Fruit fly (Drosophila melanogaster) whole organism, adult: ENCODE measurements around the gene CG11889.

ENCODE experiments used
- CG11617 ChIP-seq: fragments of 200-800 bp; sonication (Bioruptor generic); optimal IDR thresholded peaks from 2 replicates; lab custom pipeline; 2017; ENCODE audit warnings: mild to moderate bottlenecking, missing biosample characterization, missing genetic modification reagents, missing genetic modification characterization
- CG12768 ChIP-seq: fragments of 200-800 bp; sonication (Bioruptor generic); optimal IDR thresholded peaks from 2 replicates; lab custom pipeline; 2017; ENCODE audit warnings: missing biosample characterization, missing genetic modification characterization, mild to moderate bottlenecking, moderate library complexity, missing genetic modification reagents
- CG14711 ChIP-seq: fragments of 200-800 bp; sonication (Bioruptor generic); optimal IDR thresholded peaks from 2 replicates; lab custom pipeline; 2018; ENCODE audit warnings: missing biosample characterization, mild to moderate bottlenecking, missing genetic modification characterization, moderate library complexity
- CG1620 ChIP-seq: fragments of 200-800 bp; sonication (Bioruptor generic); optimal IDR thresholded peaks from 2 replicates; lab custom pipeline; 2016; ENCODE audit warnings: missing biosample characterization, missing genetic modification characterization
- CG33017 ChIP-seq: fragments of 200-800 bp; sonication (Bioruptor generic); optimal IDR thresholded peaks from 2 replicates; lab custom pipeline; 2018; ENCODE audit warnings: missing biosample characterization, mild to moderate bottlenecking, missing genetic modification characterization, moderate library complexity
- CG5204 ChIP-seq: fragments of 200-800 bp; sonication (Bioruptor generic); optimal IDR thresholded peaks from 2 replicates; lab custom pipeline; 2016; ENCODE audit warnings: missing biosample characterization, missing genetic modification characterization
- CG7045 ChIP-seq: fragments of 200-800 bp; sonication (Bioruptor generic); optimal IDR thresholded peaks from 2 replicates; lab custom pipeline; 2017; ENCODE audit warnings: missing biosample characterization, mild to moderate bottlenecking, missing genetic modification characterization
- CG7101 ChIP-seq: fragments of 200-800 bp; sonication (Bioruptor generic); optimal IDR thresholded peaks from 2 replicates; lab custom pipeline; 2018; ENCODE audit warnings: missing biosample characterization, mild to moderate bottlenecking, missing genetic modification characterization, moderate library complexity
- Clk ChIP-seq: fragments of 200-800 bp; sonication (Bioruptor generic); optimal IDR thresholded peaks from 2 replicates; lab custom pipeline; 2017; ENCODE audit warnings: missing biosample characterization, missing genetic modification characterization
- Crg-1 ChIP-seq: fragments of 200-800 bp; sonication (Bioruptor generic); optimal IDR thresholded peaks from 2 replicates; lab custom pipeline; 2016; ENCODE audit warnings: missing biosample characterization, missing genetic modification characterization
- Hr96 ChIP-seq: fragments of 200-800 bp; sonication (Bioruptor generic); optimal IDR thresholded peaks from 2 replicates; lab custom pipeline; 2016; ENCODE audit warnings: missing biosample characterization, missing genetic modification characterization
- Mnt ChIP-seq: fragments of 200-800 bp; sonication (Bioruptor generic); optimal IDR thresholded peaks from 2 replicates; lab custom pipeline; 2016; ENCODE audit warnings: missing biosample characterization, mild to moderate bottlenecking, missing genetic modification characterization
- bab1 ChIP-seq: fragments of 200-800 bp; sonication (Bioruptor generic); optimal IDR thresholded peaks from 3 replicates; lab custom pipeline; 2019; ENCODE audit warnings: missing biosample characterization, mild to moderate bottlenecking, missing genetic modification characterization, moderate library complexity
- cic ChIP-seq: fragments of 200-800 bp; sonication (Bioruptor generic); optimal IDR thresholded peaks from 2 replicates; lab custom pipeline; 2017; ENCODE audit warnings: missing biosample characterization, mild to moderate bottlenecking, missing genetic modification characterization, moderate library complexity
- cnc ChIP-seq, 2 experiments: fragments of >200 bp; optimal IDR thresholded peaks; 2 replicates each; lab custom pipeline; 2017
- kay ChIP-seq: fragments of 200-800 bp; sonication (Bioruptor generic); peaks from one replicate; lab custom pipeline; 2016; ENCODE audit warnings: missing biosample characterization, missing genetic modification characterization, borderline replicate concordance
- ovo ChIP-seq: fragments of 200-800 bp; sonication (Bioruptor generic); optimal IDR thresholded peaks from 2 replicates; lab custom pipeline; 2016; ENCODE audit warnings: missing biosample characterization, missing genetic modification characterization
- pad ChIP-seq: fragments of 200-800 bp; sonication (Bioruptor generic); optimal IDR thresholded peaks from 3 replicates; lab custom pipeline; 2017; ENCODE audit warnings: missing biosample characterization, missing genetic modification characterization, mild to moderate bottlenecking, moderate library complexity, missing genetic modification reagents
- tj ChIP-seq: fragments of 200-800 bp; sonication (Bioruptor generic); optimal IDR thresholded peaks from 3 replicates; lab custom pipeline; 2017; ENCODE audit warnings: missing biosample characterization, mild to moderate bottlenecking, missing genetic modification characterization, moderate library complexity
- toe ChIP-seq: fragments of 200-800 bp; sonication (Bioruptor generic); optimal IDR thresholded peaks from 2 replicates; lab custom pipeline; 2016; ENCODE audit warnings: missing biosample characterization, missing genetic modification characterization

CG11889 gene

dm6 chr3R:25292864-25293284 lies 22.9 kb downstream of the CG11889 start, which contains the start of gene CG31098:
Gene CG31098, minus strand, starts transcription at chr3R:25292977.
- TF ChIP-seq CG7101 (tag; lab: Kevin White, UChicago), result peak; percentile 60
- TF ChIP-seq Mnt (GFP tag; lab: Kevin White, UChicago), result peak; percentile 90
- TF ChIP-seq tj (GFP tag; lab: Kevin White, UChicago), result peak; percentile 18
- peak; percentile 41 for TF ChIP-seq toe (GFP tag; lab: Kevin White, UChicago)
- peak; percentile 83 for TF ChIP-seq CG33017 (tag; lab: Kevin White, UChicago)
- peak; percentile 35 for TF ChIP-seq pad (GFP tag; lab: Kevin White, UChicago)
- peak; percentile 80 for TF ChIP-seq CG12768
- peak; percentile 84 for TF ChIP-seq bab1
- peak; percentile 89 for TF ChIP-seq kay
- no peak for TF ChIP-seq Crg-1
- peak; percentile 62 for TF ChIP-seq CG7045
- peak in 1 of 2 experiments; percentile 57 for TF ChIP-seq cnc (optimal IDR thresholded peaks at IDR 0.05; lab: Kevin White, UChicago)
- TF ChIP-seq Hr96 (GFP tag; lab: Kevin White, UChicago), result no peak
- TF ChIP-seq cic, result peak; percentile 92
- peak; percentile 53 for TF ChIP-seq CG11617 (GFP tag; lab: Kevin White, UChicago)
- no peak for TF ChIP-seq CG5204
- TF ChIP-seq Clk (GFP tag; lab: Kevin White, UChicago), result no peak
- peak; percentile 29 for TF ChIP-seq CG14711 (tag; lab: Kevin White, UChicago)
- no peak for TF ChIP-seq CG1620 (GFP tag; lab: Kevin White, UChicago)
- peak; percentile 41 for TF ChIP-seq ovo (GFP tag; lab: Kevin White, UChicago)

dm6 chr3R:25295320-25296020 lies 25.5 kb downstream of the CG11889 start, which contains the start of gene CG31102:
Gene CG31102, minus strand, starts transcription at chr3R:25295594.
- TF ChIP-seq Mnt (GFP tag; lab: Kevin White, UChicago), result peak; percentile 85
- peak; percentile 53 for TF ChIP-seq CG33017 (tag; lab: Kevin White, UChicago)
- TF ChIP-seq CG7101 (tag; lab: Kevin White, UChicago), result no peak
- peak; percentile 31 for TF ChIP-seq toe (GFP tag; lab: Kevin White, UChicago)
- no peak for TF ChIP-seq CG1620 (GFP tag; lab: Kevin White, UChicago)
- no peak for TF ChIP-seq Crg-1
- TF ChIP-seq cic, result peak; percentile 91
- peak; percentile 52 for TF ChIP-seq CG12768
- TF ChIP-seq kay, result peak; percentile 75
- TF ChIP-seq Hr96 (GFP tag; lab: Kevin White, UChicago), result peak; percentile 73

dm6 chr3R:25297678-25298077 lies 27.7 kb downstream of the CG11889 start, which contains the start of gene CG31097:
Gene CG31097, minus strand, starts transcription at chr3R:25297778.
- TF ChIP-seq CG5204 (no peak), CG7101 (tag; lab: Kevin White, UChicago) (no peak), bab1 (no peak), CG11617 (GFP tag; lab: Kevin White, UChicago) (no peak), Clk (GFP tag; lab: Kevin White, UChicago) (no peak), Mnt (GFP tag; lab: Kevin White, UChicago) (no peak), tj (GFP tag; lab: Kevin White, UChicago) (no peak), toe (GFP tag; lab: Kevin White, UChicago) (no peak)

- TF ChIP-seq Crg-1 (no peak), kay (peak; percentile 90)
These were observed 29.5 kb downstream of the CG11889 start, which contains the start of gene CG31288 for dm6 chr3R:25299507-25299964. Gene CG31288, minus strand, starts transcription at chr3R:25299557.

- no peak for TF ChIP-seq CG12768
- peak; percentile 46 for TF ChIP-seq kay
These were observed 30.6 kb downstream of the CG11889 start, which contains the start of gene CG13659 for dm6 chr3R:25300575-25300974. Gene CG13659, plus strand, starts transcription at chr3R:25300891.

- TF ChIP-seq kay, result peak; percentile 93
- TF ChIP-seq Hr96 (GFP tag; lab: Kevin White, UChicago), result no peak
- peak; percentile 26 for TF ChIP-seq cic
- TF ChIP-seq pad (GFP tag; lab: Kevin White, UChicago), result no peak
These were observed 32.2 kb downstream of the CG11889 start, which contains the start of gene CG31370 for dm6 chr3R:25302239-25302638. Gene CG31370, plus strand, starts transcription at chr3R:25302464.

dm6 chr3R:25303857-25304440 lies 33.9 kb downstream of the CG11889 start, which contains the start of gene CG31436:
Gene CG31436, plus strand, starts transcription at chr3R:25304137.
- TF ChIP-seq Crg-1 (no peak), cic (peak; percentile 62), kay (peak; percentile 84)
